Fruit fly (Drosophila melanogaster): Measurements from ENCODE around the gene meru.
A peak's percentile ranks its signal among the peaks of the same experiment; 100 is the strongest.

meru gene

DNA sequence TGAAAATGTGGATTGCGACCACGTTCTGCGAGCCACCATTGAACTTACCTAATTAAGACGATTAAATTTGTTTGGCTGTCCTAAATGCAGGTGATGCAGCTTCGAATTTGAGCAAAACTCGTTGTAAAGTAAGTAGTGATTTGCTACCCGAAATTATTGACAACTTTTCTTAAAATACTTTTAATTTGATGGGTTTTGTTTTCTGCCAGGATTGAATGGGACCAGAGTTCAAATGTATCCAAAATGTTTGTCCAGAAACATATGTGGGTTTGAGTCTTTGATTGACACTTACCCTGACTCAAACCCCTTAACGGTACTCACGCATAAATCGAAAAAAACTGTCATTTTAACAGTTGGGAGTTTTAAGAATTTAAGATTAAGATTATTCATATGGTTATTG, 6.7 kb downstream of the meru start, which contains the start of gene CG15715 (continued):
- TF ChIP-seq sens (GFP tag) (no peak), bab2 (GFP tag; optimal IDR thresholded peaks at IDR 0.05) (no peak), CG17361 (GFP tag; IDR thresholded peaks at IDR 0.05) (peak; percentile 32; the same call in 1 of the 3 replicates), CG11696 (GFP tag; IDR thresholded peaks at IDR 0.05) (no peak), CG11456 (GFP tag; IDR thresholded peaks at IDR 0.05) (no peak), Hr78 (GFP tag; optimal IDR thresholded peaks at IDR 0.05) (no peak), PHDP (tag; optimal IDR thresholded peaks at IDR 0.05) (no peak), CG16863 (GFP tag; optimal IDR thresholded peaks at IDR 0.05) (no peak), CG11093 (GFP tag; IDR thresholded peaks at IDR 0.05) (no peak), CG4854 (GFP tag; optimal IDR thresholded peaks at IDR 0.05) (no peak), Meics (GFP tag; optimal IDR thresholded peaks at IDR 0.05) (no peak), nom (GFP tag; optimal IDR thresholded peaks at IDR 0.05) (no peak), tio (GFP tag; optimal IDR thresholded peaks at IDR 0.05) (no peak), CG18599 (GFP tag; optimal IDR thresholded peaks at IDR 0.05) (no peak), fu2 (GFP tag; optimal IDR thresholded peaks at IDR 0.05) (no peak), Doc3 (GFP tag; IDR thresholded peaks at IDR 0.05; ENCODE audit: partially characterized antibody) (no peak), CG6272 (GFP tag; IDR thresholded peaks at IDR 0.05) (no peak), Ravus (GFP tag; IDR thresholded peaks at IDR 0.05) (no peak), grau (tag; optimal IDR thresholded peaks at IDR 0.05) (peak; percentile 32), CG31388 (GFP tag; optimal IDR thresholded peaks at IDR 0.05) (no peak), unc-4 (GFP tag; IDR thresholded peaks at IDR 0.05; ENCODE audit: partially characterized antibody) (no peak), unpg (GFP tag; optimal IDR thresholded peaks at IDR 0.05) (no peak), CrebB (tag; optimal IDR thresholded peaks at IDR 0.05) (no peak), Pdp1 (GFP tag; optimal IDR thresholded peaks at IDR 0.05) (peak in 1 of 2 experiments; percentile 60), CG7556 (GFP tag; optimal IDR thresholded peaks at IDR 0.05) (no peak), Poxn (GFP tag; IDR thresholded peaks at IDR 0.05) (no peak), CG1024 (GFP tag; IDR thresholded peaks at IDR 0.05) (no peak), CG10654 (GFP tag; optimal IDR thresholded peaks at IDR 0.05) (no peak), dpn (GFP tag; optimal IDR thresholded peaks at IDR 0.05) (no peak), stwl (tag; optimal IDR thresholded peaks at IDR 0.05) (peak; percentile 94), so (GFP tag; IDR thresholded peaks at IDR 0.05) (no peak), NK7.1 (GFP tag; optimal IDR thresholded peaks at IDR 0.05) (no peak), grn (GFP tag; optimal IDR thresholded peaks at IDR 0.05) (no peak), Dbx (GFP tag; IDR thresholded peaks at IDR 0.05) (no peak), Usf (GFP tag; optimal IDR thresholded peaks at IDR 0.05) (no peak), shn (GFP tag; optimal IDR thresholded peaks at IDR 0.05) (no peak), CG11398 (GFP tag; optimal IDR thresholded peaks at IDR 0.05) (no peak), eve (GFP tag; optimal IDR thresholded peaks at IDR 0.05) (peak in 1 of 2 experiments; percentile 69), kni (GFP tag; optimal IDR thresholded peaks at IDR 0.05) (no peak), CG12942 (GFP tag; optimal IDR thresholded peaks at IDR 0.05) (no peak), Ptx1 (GFP tag; IDR thresholded peaks at IDR 0.05) (no peak), tin (GFP tag; optimal IDR thresholded peaks at IDR 0.05) (no peak), az2 (GFP tag; optimal IDR thresholded peaks at IDR 0.05) (no peak), CG7963 (GFP tag; IDR thresholded peaks at IDR 0.05; ENCODE audit: partially characterized antibody) (no peak), Doc2 (GFP tag; IDR thresholded peaks at IDR 0.05) (no peak), sens-2 (GFP tag; IDR thresholded peaks at IDR 0.05) (no peak), CG30403 (GFP tag; optimal IDR thresholded peaks at IDR 0.05) (no peak), p53 (GFP tag; optimal IDR thresholded peaks at IDR 0.05) (no peak), CG2202 (tag; optimal IDR thresholded peaks at IDR 0.05) (no peak), CG17912 (GFP tag; optimal IDR thresholded peaks at IDR 0.05) (no peak), CG3065 (GFP tag; optimal IDR thresholded peaks at IDR 0.05) (no peak), Chrac-16 (GFP tag; optimal IDR thresholded peaks at IDR 0.05) (no peak), ranshi (GFP tag; IDR thresholded peaks at IDR 0.05) (no peak)

Data from whole organism, embryonic.